Worm (Caenorhabditis elegans): Measurements from ENCODE around the gene ZK1240.2.

DNA sequence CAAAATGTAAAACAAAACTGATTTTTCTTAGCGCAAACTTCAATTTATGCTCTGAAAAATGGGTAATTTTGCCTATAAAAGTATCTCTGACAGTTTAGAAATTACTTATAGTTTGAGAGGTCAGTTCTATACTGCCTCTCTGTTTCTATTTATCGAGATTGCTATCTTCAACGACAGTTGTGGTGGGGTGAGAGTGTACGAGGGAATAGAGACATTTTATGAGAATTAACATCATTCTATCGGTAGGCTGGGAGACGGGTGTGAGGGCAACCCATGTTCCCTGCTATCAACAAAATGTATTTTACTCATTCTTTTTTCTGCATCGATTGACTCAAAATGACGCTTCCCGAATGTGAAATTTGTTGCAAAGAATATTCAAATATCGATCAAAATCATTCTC, 3.1 kb upstream of the ZK1240.2 start, which contains the start of gene ZK1240.3:
- no peak for TF ChIP-seq ama-1 (optimal IDR thresholded peaks at IDR 0.05)
- no peak for TF ChIP-seq ztf-11 (tag; optimal IDR thresholded peaks at IDR 0.05)
- no peak for TF ChIP-seq snpc-4 (tag; optimal IDR thresholded peaks at IDR 0.05)
- TF ChIP-seq lin-11 (tag; optimal IDR thresholded peaks at IDR 0.05) = no peak
- no peak for TF ChIP-seq ceh-16 (tag; optimal IDR thresholded peaks at IDR 0.05)
- TF ChIP-seq elt-3 (tag; optimal IDR thresholded peaks at IDR 0.05) = no peak
- no peak for TF ChIP-seq nhr-25 (tag; optimal IDR thresholded peaks at IDR 0.05)

Data from whole organism, L2 larva.